Worm (Caenorhabditis elegans): ENCODE results near the gene otpl-6.

ce11 chrV:8518822-8519392, 7.0 kb upstream of the otpl-6 start, which contains the start of gene F45F2.10:
- no peak for TF ChIP-seq elt-2 (tag; optimal IDR thresholded peaks at IDR 0.05)
- TF ChIP-seq elt-4 (tag; optimal IDR thresholded peaks at IDR 0.05): no peak
- no peak for TF ChIP-seq pha-4 (tag; optimal IDR thresholded peaks at IDR 0.05)
- TF ChIP-seq pag-3 (tag; optimal IDR thresholded peaks at IDR 0.05; ENCODE audit: borderline replicate concordance): no peak
- TF ChIP-seq fkh-10 (GFP tag; optimal IDR thresholded peaks at IDR 0.05): no peak
- TF ChIP-seq hlh-6 (tag; optimal IDR thresholded peaks at IDR 0.05): no peak
- no peak for TF ChIP-seq madf-2 (tag; optimal IDR thresholded peaks at IDR 0.05)
- no peak for TF ChIP-seq C08G9.2 (tag; optimal IDR thresholded peaks at IDR 0.05)
- no peak for TF ChIP-seq ceh-30 (tag; optimal IDR thresholded peaks at IDR 0.05)
- TF ChIP-seq ref-2 (tag; optimal IDR thresholded peaks at IDR 0.05): no peak
- TF ChIP-seq dve-1 (tag; optimal IDR thresholded peaks at IDR 0.05): no peak

Data from whole organism, late embryonic.